Worm (Caenorhabditis elegans) whole organism, late embryonic: ENCODE data around the gene F37H8.6.

Source experiments
- T23F11.4 ChIP-seq: fragments of 200-800 bp; sonication (Bioruptor generic); optimal IDR thresholded peaks from 2 replicates; lab custom pipeline; 2018; ENCODE audit warnings: mild to moderate bottlenecking, missing genetic modification characterization, missing compliant biosample characterization
- ceh-19 ChIP-seq: fragments of 200-800 bp; sonication (Bioruptor generic); optimal IDR thresholded peaks from 2 replicates; lab custom pipeline; 2018; ENCODE audit warnings: mild to moderate bottlenecking, missing genetic modification characterization, missing compliant biosample characterization
- dve-1 ChIP-seq: sonication (generic microtip); optimal IDR thresholded peaks from 2 replicates; lab custom pipeline; 2017; ENCODE audit warnings: antibody characterized with exemption, mild to moderate bottlenecking, missing genetic modification characterization, missing compliant biosample characterization
- elt-2 ChIP-seq: sonication (generic microtip); optimal IDR thresholded peaks from 2 replicates; lab custom pipeline; 2016; ENCODE audit warnings: missing genetic modification reagents, missing genetic modification characterization, missing compliant biosample characterization
- fkh-10 ChIP-seq: fragments of 150-350 bp; optimal IDR thresholded peaks from 2 replicates; lab custom pipeline; 2014; ENCODE audit warnings: missing biosample characterization, missing genetic modification reagents, missing genetic modification characterization
- fkh-6 ChIP-seq: sonication (generic microtip); optimal IDR thresholded peaks from 2 replicates; lab custom pipeline; 2016; ENCODE audit warnings: missing genetic modification characterization, missing compliant biosample characterization
- hlh-15 ChIP-seq: sonication (generic microtip); optimal IDR thresholded peaks from 2 replicates; lab custom pipeline; 2016; ENCODE audit warnings: missing genetic modification characterization, missing compliant biosample characterization
- madf-2 ChIP-seq: sonication (generic microtip); optimal IDR thresholded peaks from 2 replicates; lab custom pipeline; 2017; ENCODE audit warnings: missing genetic modification characterization, missing compliant biosample characterization
- mec-3 ChIP-seq: sonication (generic microtip); optimal IDR thresholded peaks from 2 replicates; lab custom pipeline; 2016; ENCODE audit warnings: borderline replicate concordance, missing genetic modification characterization, missing compliant biosample characterization
- nfya-1 ChIP-seq: sonication (generic microtip); optimal IDR thresholded peaks from 2 replicates; lab custom pipeline; 2017; ENCODE audit warnings: missing genetic modification characterization, mild to moderate bottlenecking, missing compliant biosample characterization, antibody characterized with exemption, moderate library complexity
- npax-4 ChIP-seq: sonication (generic microtip); optimal IDR thresholded peaks from 2 replicates; lab custom pipeline; 2016; ENCODE audit warnings: missing genetic modification characterization, missing compliant biosample characterization
- pros-1 ChIP-seq: fragments of 150-350 bp; optimal IDR thresholded peaks from 2 replicates; lab custom pipeline; 2014; ENCODE audit warnings: missing biosample characterization, missing genetic modification reagents, missing genetic modification characterization

- no peak for TF ChIP-seq elt-2 (tag; lab: Kevin White, UChicago)
- TF ChIP-seq T23F11.4 (GFP tag; lab: Kevin White, UChicago): no peak
- TF ChIP-seq ceh-19: no peak
- TF ChIP-seq fkh-6 (tag; lab: Kevin White, UChicago): no peak
- TF ChIP-seq fkh-10 (GFP tag; lab: Kevin White, UChicago): no peak
- no peak for TF ChIP-seq nfya-1 (tag; lab: Kevin White, UChicago)
- no peak for TF ChIP-seq npax-4 (tag; lab: Kevin White, UChicago)
- TF ChIP-seq pros-1 (tag; lab: Kevin White, UChicago): no peak
- no peak for TF ChIP-seq hlh-15
- no peak for TF ChIP-seq madf-2 (tag; lab: Kevin White, UChicago)
- no peak for TF ChIP-seq mec-3 (tag; lab: Kevin White, UChicago)
- TF ChIP-seq dve-1 (tag; lab: Kevin White, UChicago): no peak
Measured at ce11 chrII:11154957-11155356, 22.3 kb downstream of the F37H8.6 start.
